Worm (Caenorhabditis elegans) whole organism, L1 larva: ENCODE data around the gene R09H10.7.

Experiments
- C16A3.4 ChIP-seq: fragments of 150-350 bp; optimal IDR thresholded peaks from 2 replicates; lab custom pipeline; 2014; ENCODE audit warnings: missing biosample characterization, missing genetic modification characterization
- dpl-1 ChIP-seq, 3 experiments: fragments of 150-350 bp in 2 of 3; sonication (generic microtip) in 1 of 3; optimal IDR thresholded peaks; 2 replicates each; lab custom pipeline; 2014 to 2017; ENCODE audit warnings: missing biosample characterization in 3 of 3, missing genetic modification characterization in 3 of 3, missing genetic modification reagents in 3 of 3
- dsc-1 ChIP-seq: sonication (generic microtip); optimal IDR thresholded peaks from 2 replicates; lab custom pipeline; 2016; ENCODE audit warnings: mild to moderate bottlenecking, missing genetic modification characterization, missing compliant biosample characterization
- elt-3 ChIP-seq, 6 experiments: fragments of 150-350 bp in 1 of 6; sonication (generic microtip); optimal IDR thresholded peaks; 2 replicates each; lab custom pipeline; 2017 to 2018; ENCODE audit warnings: missing biosample characterization in 6 of 6, missing genetic modification characterization in 6 of 6, inconsistent platforms in 1 of 6
- ets-5 ChIP-seq: fragments of 200-800 bp; sonication (Bioruptor generic); IDR thresholded peaks from 2 replicates; pipeline ENCODE4 v1.3.6; 2022; ENCODE audit warnings: missing genetic modification characterization, missing compliant biosample characterization
- nhr-12 ChIP-seq: sonication (generic microtip); optimal IDR thresholded peaks from 2 replicates; lab custom pipeline; 2017; ENCODE audit warnings: missing biosample characterization, missing genetic modification characterization
- nhr-237 ChIP-seq: fragments of 150-350 bp; optimal IDR thresholded peaks from 2 replicates; lab custom pipeline; 2014; ENCODE audit warnings: missing biosample characterization, missing genetic modification characterization
- nhr-47 ChIP-seq: sonication (generic microtip); optimal IDR thresholded peaks from 2 replicates; lab custom pipeline; 2016; ENCODE audit warnings: mild to moderate bottlenecking, missing genetic modification characterization, moderate library complexity, missing compliant biosample characterization
- nhr-71 ChIP-seq: sonication (generic microtip); optimal IDR thresholded peaks from 2 replicates; lab custom pipeline; 2016; ENCODE audit warnings: mild to moderate bottlenecking, missing genetic modification characterization, moderate library complexity, missing compliant biosample characterization
- nhr-90 ChIP-seq: sonication (generic microtip); optimal IDR thresholded peaks from 2 replicates; lab custom pipeline; 2016; ENCODE audit warnings: mild to moderate bottlenecking, missing genetic modification characterization, missing compliant biosample characterization; ENCODE audit not compliant: poor library complexity
- rnt-1 ChIP-seq: sonication (generic microtip); optimal IDR thresholded peaks from 2 replicates; lab custom pipeline; 2016; ENCODE audit warnings: mild to moderate bottlenecking, missing genetic modification characterization, moderate library complexity, missing compliant biosample characterization
- snu-23 ChIP-seq: sonication (generic microtip); optimal IDR thresholded peaks from 2 replicates; lab custom pipeline; 2016; ENCODE audit warnings: missing genetic modification characterization, missing compliant biosample characterization
- sox-4 ChIP-seq: sonication (generic microtip); optimal IDR thresholded peaks from 2 replicates; lab custom pipeline; 2016; ENCODE audit warnings: missing genetic modification characterization, missing compliant biosample characterization
- sup-37 ChIP-seq: fragments of 200-800 bp; sonication (Bioruptor generic); optimal IDR thresholded peaks from 2 replicates; lab custom pipeline; 2018; ENCODE audit warnings: mild to moderate bottlenecking, missing genetic modification characterization, missing compliant biosample characterization
- unc-98 ChIP-seq: fragments of 200-800 bp; sonication (Bioruptor generic); IDR thresholded peaks from 2 replicates; pipeline ENCODE4 v1.3.6; 2022; ENCODE audit warnings: missing genetic modification characterization, missing compliant biosample characterization

R09H10.7 gene

DNA sequence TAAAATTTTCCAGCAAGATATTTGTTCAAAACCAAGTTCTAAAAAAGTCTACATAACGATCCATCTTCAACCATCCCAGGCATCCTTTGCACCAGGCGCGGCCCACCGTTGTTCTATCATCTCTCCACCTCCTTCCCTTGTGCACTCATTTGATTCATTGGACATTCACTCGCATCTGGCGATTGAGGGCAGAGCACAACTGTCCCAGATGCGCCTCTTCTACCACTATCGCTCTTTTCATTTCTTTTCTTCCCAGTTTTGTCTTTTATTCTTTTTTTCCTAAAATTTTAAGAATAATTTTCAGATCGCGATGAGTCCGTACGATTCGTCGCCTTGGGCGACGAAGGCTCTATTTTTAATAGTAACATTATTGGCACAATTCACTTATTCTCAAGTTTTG, 45.6 kb downstream of the R09H10.7 start, which contains the start of gene epi-1:
TSS of gene epi-1 (plus strand) at position 301 of the 400 bp plus-strand sequence.
- TF ChIP-seq nhr-237 (tag; lab: Kevin White, UChicago) (no peak), ets-5 (GFP tag; lab: Robert Waterston, UW) (no peak), rnt-1 (tag; lab: Kevin White, UChicago) (peak; percentile 11), snu-23 (no peak), dsc-1 (tag; lab: Kevin White, UChicago) (no peak)
- TF ChIP-seq, all 84 proteins: peak for 1

DNA sequence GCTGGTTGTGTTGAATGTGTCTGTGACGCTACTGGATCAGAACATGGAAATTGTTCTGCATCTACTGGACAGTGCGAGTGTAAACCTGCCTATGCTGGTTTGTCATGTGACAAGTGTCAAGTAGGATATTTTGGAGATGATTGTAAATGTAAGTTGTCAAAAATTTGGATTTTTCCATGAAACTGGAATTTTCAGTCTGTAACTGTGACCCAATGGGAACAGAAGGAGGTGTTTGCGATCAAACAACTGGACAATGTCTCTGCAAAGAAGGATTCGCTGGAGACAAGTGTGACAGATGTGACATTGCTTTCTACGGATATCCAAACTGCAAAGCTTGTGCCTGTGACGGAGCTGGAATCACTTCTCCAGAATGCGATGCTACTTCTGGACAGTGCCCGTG, 47.6 kb downstream of the R09H10.7 start:
- TF ChIP-seq dpl-1 (GFP tag; optimal IDR thresholded peaks at IDR 0.05; lab: Kevin White, UChicago) (no peak), rnt-1 (tag; lab: Kevin White, UChicago) (no peak), snu-23 (no peak), elt-3 (tag; optimal IDR thresholded peaks at IDR 0.05; lab: Kevin White, UChicago) (no peak), sup-37 (no peak), nhr-12 (tag; lab: Kevin White, UChicago) (no peak), nhr-47 (no peak), sox-4 (tag; lab: Kevin White, UChicago) (no peak), nhr-71 (tag; lab: Kevin White, UChicago) (no peak), C16A3.4 (tag; lab: Kevin White, UChicago) (no peak), unc-98 (GFP tag; lab: Robert Waterston, UW) (no peak), nhr-90 (tag; lab: Kevin White, UChicago) (no peak)
